Fruit fly (Drosophila melanogaster) whole organism, wandering third instar larva: ENCODE measurements around the gene Tsr1.

Experiments
- Abd-B ChIP-seq: fragments of >200 bp; optimal IDR thresholded peaks from 2 replicates; lab custom pipeline; 2017; ENCODE audit warnings: missing biosample characterization, missing genetic modification characterization
- CG32264 ChIP-seq: fragments of 200-800 bp; sonication (Bioruptor generic); optimal IDR thresholded peaks from 2 replicates; lab custom pipeline; 2016; ENCODE audit warnings: missing biosample characterization, missing genetic modification characterization
- CG9705 ChIP-seq: fragments of 200-800 bp; sonication (Bioruptor generic); optimal IDR thresholded peaks from 2 replicates; lab custom pipeline; 2018; ENCODE audit warnings: missing biosample characterization, mild to moderate bottlenecking, missing genetic modification characterization
- CrebA ChIP-seq: fragments of 200-800 bp; sonication (Bioruptor generic); optimal IDR thresholded peaks from 2 replicates; lab custom pipeline; 2016; ENCODE audit warnings: missing biosample characterization, mild to moderate bottlenecking, missing genetic modification characterization, borderline replicate concordance
- Dfd ChIP-seq: fragments of >200 bp; optimal IDR thresholded peaks from 2 replicates; lab custom pipeline; 2017; ENCODE audit warnings: missing biosample characterization, missing genetic modification characterization
- Dif ChIP-seq: fragments of 200-275, 200-300 bp; sonication (Bioruptor generic); optimal IDR thresholded peaks from 2 replicates; lab custom pipeline; 2018; ENCODE audit warnings: missing biosample characterization, missing genetic modification characterization; ENCODE audit not compliant: partially characterized antibody
- Hnf4 ChIP-seq: fragments of 200-800 bp; sonication (Bioruptor generic); optimal IDR thresholded peaks from 2 replicates; lab custom pipeline; 2016; ENCODE audit warnings: missing biosample characterization, mild to moderate bottlenecking, missing genetic modification characterization
- Jra ChIP-seq: sonication (Bioruptor generic); optimal IDR thresholded peaks from 2 replicates; lab custom pipeline; 2016; ENCODE audit warnings: missing biosample characterization, missing genetic modification characterization
- Myc ChIP-seq: fragments of >200 bp; optimal IDR thresholded peaks from 2 replicates; lab custom pipeline; 2017
- N ChIP-seq: fragments of >200 bp; optimal IDR thresholded peaks from 2 replicates; lab custom pipeline; 2018; ENCODE audit warnings: missing biosample characterization, missing external identifiers, missing genetic modification characterization
- Rel ChIP-seq, 2 experiments: fragments of 200-800 bp; sonication (Bioruptor generic) in 1 of 2; optimal IDR thresholded peaks; 2 replicates in 1 of 2; 3 replicates in 1 of 2; lab custom pipeline; 2016 to 2019; ENCODE audit warnings: mild to moderate bottlenecking in 2 of 2, missing biosample characterization in 2 of 2, missing genetic modification characterization in 2 of 2, moderate library complexity in 1 of 2
- Sp1 ChIP-seq: fragments of 200-800 bp; sonication (Bioruptor generic); optimal IDR thresholded peaks from 3 replicates; lab custom pipeline; 2019; ENCODE audit warnings: missing biosample characterization, mild to moderate bottlenecking, missing genetic modification characterization, moderate library complexity
- Vsx2 ChIP-seq: fragments of 200-300, 225-300 bp; sonication (Bioruptor generic); optimal IDR thresholded peaks from 2 replicates; lab custom pipeline; 2018; ENCODE audit warnings: missing biosample characterization, missing genetic modification characterization; ENCODE audit not compliant: partially characterized antibody
- br ChIP-seq: fragments of 200-800 bp; sonication (Bioruptor generic); optimal IDR thresholded peaks from 2 replicates; lab custom pipeline; 2016; ENCODE audit warnings: missing biosample characterization, missing genetic modification characterization
- brk ChIP-seq: fragments of 200-800 bp; sonication (Bioruptor generic); optimal IDR thresholded peaks from 2 replicates; lab custom pipeline; 2016; ENCODE audit warnings: missing biosample characterization, mild to moderate bottlenecking, missing genetic modification characterization
- dl ChIP-seq, 2 experiments: fragments of 175-275, 200-275 bp in 1 of 2; fragments of 200-275 bp in 1 of 2; sonication (Bioruptor generic); optimal IDR thresholded peaks; lab custom pipeline; 2018; ENCODE audit warnings: mild to moderate bottlenecking in 2 of 2, missing biosample characterization in 2 of 2, missing genetic modification characterization in 2 of 2, moderate library complexity in 2 of 2; ENCODE audit not compliant: partially characterized antibody in 2 of 2, insufficient read depth in 1 of 2
- dmrt93B ChIP-seq: fragments of 200-800 bp; sonication (Bioruptor generic); optimal IDR thresholded peaks from 2 replicates; lab custom pipeline; 2018; ENCODE audit warnings: missing biosample characterization, mild to moderate bottlenecking, missing genetic modification characterization
- dsf ChIP-seq: sonication (Bioruptor generic); optimal IDR thresholded peaks from 2 replicates; lab custom pipeline; 2016; ENCODE audit warnings: missing biosample characterization, missing genetic modification characterization, borderline replicate concordance
- ey ChIP-seq: fragments of 200-800 bp; sonication (Bioruptor generic); optimal IDR thresholded peaks from 2 replicates; lab custom pipeline; 2016; ENCODE audit warnings: missing biosample characterization, missing genetic modification characterization
- foxo ChIP-seq, 2 experiments: fragments of 200-800 bp; sonication (Bioruptor generic); optimal IDR thresholded peaks; 2 replicates in 1 of 2; 3 replicates in 1 of 2; lab custom pipeline; 2016 to 2017; ENCODE audit warnings: missing biosample characterization in 2 of 2, missing genetic modification characterization in 2 of 2
- fru ChIP-seq: fragments of 200-800 bp; sonication (Bioruptor generic); optimal IDR thresholded peaks from 3 replicates; lab custom pipeline; 2016; ENCODE audit warnings: missing biosample characterization, mild to moderate bottlenecking, missing genetic modification characterization
- h ChIP-seq: fragments of 200-800 bp; sonication (Bioruptor generic); optimal IDR thresholded peaks from 3 replicates; lab custom pipeline; 2016; ENCODE audit warnings: missing biosample characterization, mild to moderate bottlenecking, missing genetic modification characterization
- jim ChIP-seq: fragments of 175-275, 200-325 bp; sonication (Bioruptor generic); optimal IDR thresholded peaks from 2 replicates; lab custom pipeline; 2016; ENCODE audit warnings: missing biosample characterization, mild to moderate bottlenecking, missing genetic modification characterization
- pan ChIP-seq: fragments of >200 bp; optimal IDR thresholded peaks from 2 replicates; lab custom pipeline; 2017
- psq ChIP-seq: fragments of 200-800 bp; sonication (Bioruptor generic); optimal IDR thresholded peaks from 3 replicates; lab custom pipeline; 2017; ENCODE audit warnings: missing biosample characterization, mild to moderate bottlenecking, missing genetic modification characterization, moderate library complexity
- sage ChIP-seq: fragments of 200-800 bp; sonication (Bioruptor generic); optimal IDR thresholded peaks from 2 replicates; lab custom pipeline; 2016; ENCODE audit warnings: missing biosample characterization, mild to moderate bottlenecking, missing genetic modification characterization
- sv ChIP-seq: fragments of 200-800 bp; sonication (Bioruptor generic); optimal IDR thresholded peaks from 3 replicates; lab custom pipeline; 2016; ENCODE audit warnings: missing biosample characterization, missing genetic modification characterization
- tai ChIP-seq: sonication (Bioruptor generic); optimal IDR thresholded peaks from 2 replicates; lab custom pipeline; 2016; ENCODE audit warnings: missing biosample characterization, missing genetic modification characterization
- usp ChIP-seq: fragments of >200 bp; optimal IDR thresholded peaks from 2 replicates; lab custom pipeline; 2017; ENCODE audit warnings: missing biosample characterization, missing genetic modification characterization
- woc ChIP-seq: sonication (Bioruptor generic); optimal IDR thresholded peaks from 2 replicates; lab custom pipeline; 2016; ENCODE audit warnings: missing biosample characterization, mild to moderate bottlenecking, missing genetic modification characterization

Gene Tsr1

dm6 chr3L:21298375-21298774, 36.6 kb upstream of the Tsr1 start, which contains the start of gene CG43702:
CG43702 (plus strand) TSS chr3L:21298675.
- TF ChIP-seq Jra (GFP tag; lab: Kevin White, UChicago) (no peak), Hnf4 (GFP tag; lab: Kevin White, UChicago) (no peak), pan (lab: Kevin White, UChicago) (no peak), CG32264 (no peak), dsf (GFP tag; lab: Kevin White, UChicago) (no peak), psq (no peak), Myc (lab: Kevin White, UChicago) (no peak), sage (no peak), N (GFP tag; lab: Kevin White, UChicago) (no peak), fru (GFP tag; lab: Kevin White, UChicago) (no peak), CrebA (GFP tag; lab: Kevin White, UChicago) (no peak), Rel (GFP tag; optimal IDR thresholded peaks at IDR 0.05; lab: Kevin White, UChicago) (no peak), Rel (tag; optimal IDR thresholded peaks at IDR 0.05; lab: Kevin White, UChicago) (no peak), sv (GFP tag; lab: Kevin White, UChicago) (no peak), brk (GFP tag; lab: Kevin White, UChicago) (no peak), br (GFP tag; lab: Kevin White, UChicago) (no peak), usp (GFP tag; lab: Kevin White, UChicago) (no peak)

- TF ChIP-seq CrebA (GFP tag; lab: Kevin White, UChicago) (no peak), CG9705 (no peak), dsf (GFP tag; lab: Kevin White, UChicago) (no peak), sv (GFP tag; lab: Kevin White, UChicago) (no peak), Sp1 (GFP tag; lab: Kevin White, UChicago) (no peak), tai (no peak), jim (GFP tag; lab: Kevin White, UChicago) (no peak)
- TF ChIP-seq, all 38 proteins: peak for 0
Measured at dm6 chr3L:21299203-21299602, 35.8 kb upstream of the Tsr1 start.

- TF ChIP-seq Hnf4 (GFP tag; lab: Kevin White, UChicago) (no peak), brk (GFP tag; lab: Kevin White, UChicago) (no peak)
- TF ChIP-seq, all 38 proteins: peak for 0
Measured at dm6 chr3L:21300280-21300679, 34.7 kb upstream of the Tsr1 start, which contains the start of gene Cpr78Cc. Cpr78Cc (plus strand) TSS chr3L:21300580.

- TF ChIP-seq Sp1 (GFP tag; lab: Kevin White, UChicago): no peak
- TF ChIP-seq pan (lab: Kevin White, UChicago): no peak
- TF ChIP-seq, all 38 proteins: peak for 0
Measured at dm6 chr3L:21301737-21302487, 33.1 kb upstream of the Tsr1 start.

DNA sequence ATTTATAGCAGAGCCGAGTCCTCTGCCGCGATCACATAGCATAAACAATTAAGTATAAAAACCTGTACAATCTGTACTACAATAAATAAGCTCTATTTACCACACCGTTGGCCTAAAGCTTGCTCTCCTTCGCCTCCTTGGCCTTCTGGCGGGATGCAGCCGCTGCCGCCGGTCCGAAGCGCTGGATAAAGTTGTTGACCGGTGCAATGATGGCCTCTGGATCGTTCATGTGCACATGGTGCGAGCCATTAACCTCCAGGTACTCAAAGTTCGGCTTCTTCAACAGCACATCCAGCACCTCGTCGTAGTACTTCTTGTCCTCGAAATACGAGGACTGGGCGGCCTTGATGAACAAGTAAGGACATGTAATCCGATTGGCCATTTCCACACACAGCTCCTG, 32.5 kb upstream of the Tsr1 start:
- TF ChIP-seq Rel (GFP tag; optimal IDR thresholded peaks at IDR 0.05; lab: Kevin White, UChicago) (no peak), Rel (tag; optimal IDR thresholded peaks at IDR 0.05; lab: Kevin White, UChicago) (no peak), psq (no peak), tai (no peak), CG32264 (no peak), Vsx2 (no peak), Dfd (GFP tag; lab: Kevin White, UChicago) (no peak), dmrt93B (no peak), CG9705 (no peak), Abd-B (no peak), CrebA (GFP tag; lab: Kevin White, UChicago) (no peak), br (GFP tag; lab: Kevin White, UChicago) (no peak), h (GFP tag; lab: Kevin White, UChicago) (no peak), dl (GFP tag; optimal IDR thresholded peaks at IDR 0.05; lab: Kevin White, UChicago; ENCODE audit: insufficient read depth in 1 of 2, partially characterized antibody in 2 of 2) (no peak), woc (no peak), Sp1 (GFP tag; lab: Kevin White, UChicago) (no peak), ey (no peak), sv (GFP tag; lab: Kevin White, UChicago) (no peak)
- TF ChIP-seq, all 38 proteins: peak for 0

DNA sequence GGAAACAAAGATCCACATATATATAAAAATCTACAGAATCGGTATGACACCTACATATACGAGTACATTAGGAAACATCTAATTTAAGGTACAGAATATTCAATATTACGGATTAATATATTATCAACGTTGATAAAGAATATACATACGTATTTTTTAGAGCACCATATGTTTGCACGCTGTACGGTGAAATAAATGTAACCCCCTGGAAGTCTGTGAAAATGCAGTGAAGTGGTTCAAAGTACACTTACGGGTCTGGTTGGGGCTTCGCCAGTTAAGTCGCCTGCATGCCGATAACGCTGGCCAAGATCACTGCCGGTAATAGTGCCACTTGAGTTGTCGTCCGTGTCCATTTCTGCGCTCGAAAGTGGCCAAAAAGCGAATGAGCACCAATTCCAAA, 31.4 kb upstream of the Tsr1 start:
- no peak for TF ChIP-seq br (GFP tag; lab: Kevin White, UChicago)
- TF ChIP-seq N (GFP tag; lab: Kevin White, UChicago): no peak
- no peak for TF ChIP-seq brk (GFP tag; lab: Kevin White, UChicago)
- no peak for TF ChIP-seq CG9705
- TF ChIP-seq h (GFP tag; lab: Kevin White, UChicago): no peak
- peak; percentile 28 for TF ChIP-seq Dif
- TF ChIP-seq Sp1 (GFP tag; lab: Kevin White, UChicago): no peak
- TF ChIP-seq foxo (GFP tag; optimal IDR thresholded peaks at IDR 0.05; lab: Kevin White, UChicago): no peak
- no peak for TF ChIP-seq ey
- peak; percentile 35 for TF ChIP-seq Hnf4 (GFP tag; lab: Kevin White, UChicago)
- TF ChIP-seq, all 38 proteins: peak for 2
